Fruit fly (Drosophila melanogaster) whole organism, pupa: ENCODE measurements around the gene CG31407.

Experiments
- CG14655 ChIP-seq: fragments of 200-800 bp; sonication (Bioruptor generic); optimal IDR thresholded peaks from 3 replicates; lab custom pipeline; 2017; ENCODE audit warnings: mild to moderate bottlenecking, missing biosample characterization, missing genetic modification reagents, missing genetic modification characterization
- CG32121 ChIP-seq: fragments of 200-800 bp; sonication (Bioruptor generic); IDR thresholded peaks from 2 replicates; pipeline ENCODE4 v1.3.6; 2022; ENCODE audit warnings: missing biosample characterization, missing genetic modification characterization
- Ets98B ChIP-seq: fragments of 200-800 bp; sonication (Bioruptor generic); IDR thresholded peaks from 2 replicates; pipeline ENCODE4 v1.3.6; 2022; ENCODE audit warnings: missing biosample characterization, missing genetic modification characterization
- Pif1A ChIP-seq: fragments of 200-800 bp; sonication (Bioruptor generic); optimal IDR thresholded peaks from 3 replicates; lab custom pipeline; 2016; ENCODE audit warnings: missing biosample characterization, missing genetic modification characterization
- Snoo ChIP-seq: fragments of 200-800 bp; sonication (Bioruptor generic); optimal IDR thresholded peaks from 3 replicates; lab custom pipeline; 2017; ENCODE audit warnings: missing biosample characterization, mild to moderate bottlenecking, missing genetic modification characterization, inconsistent platforms
- gl ChIP-seq: fragments of 200-800 bp; sonication (Bioruptor generic); optimal IDR thresholded peaks from 2 replicates; lab custom pipeline; 2018; ENCODE audit warnings: missing biosample characterization, mild to moderate bottlenecking, missing genetic modification characterization

dm6 chr3R:10055004-10055403, 30.1 kb upstream of the CG31407 start:
- TF ChIP-seq Snoo (tag; lab: Kevin White, UChicago) (no peak), Ets98B (GFP tag; lab: Robert Waterston, UW) (no peak), CG14655 (GFP tag; lab: Kevin White, UChicago) (no peak), Pif1A (GFP tag; lab: Kevin White, UChicago) (no peak), gl (no peak), CG32121 (GFP tag; lab: Robert Waterston, UW) (no peak)
